Fruit fly (Drosophila melanogaster): ENCODE data around the gene CG43061.
"Not testable (repeated sequence)": the region's sequence is repeated elsewhere in the genome, so short reads cannot be mapped to it uniquely, and the experiment has no call there.

Gene CG43061

dm6 chr3R:8086952-8087351 lies 37.5 kb downstream of the CG43061 start, which contains the start of gene CG7910:
Gene CG7910 (plus strand): TSS chr3R:8087252.
- no peak for TF ChIP-seq CG14655 (GFP tag; optimal IDR thresholded peaks at IDR 0.05)
- no peak for TF ChIP-seq Pif1A (GFP tag; optimal IDR thresholded peaks at IDR 0.05)
- no peak for TF ChIP-seq CG8159 (tag; optimal IDR thresholded peaks at IDR 0.05)
- no peak for TF ChIP-seq EcR (GFP tag; optimal IDR thresholded peaks at IDR 0.05)
- TF ChIP-seq Snoo (tag; optimal IDR thresholded peaks at IDR 0.05): no peak
- no peak for TF ChIP-seq D1 (tag; optimal IDR thresholded peaks at IDR 0.05)
- no peak for TF ChIP-seq CG17806 (tag; optimal IDR thresholded peaks at IDR 0.05)
- no peak for TF ChIP-seq Pif1B (GFP tag; optimal IDR thresholded peaks at IDR 0.05)
- TF ChIP-seq CG10348 (GFP tag; IDR thresholded peaks at IDR 0.05): no peak
- TF ChIP-seq CG34367 (tag; optimal IDR thresholded peaks at IDR 0.05): no peak
- TF ChIP-seq CG13204 (GFP tag; optimal IDR thresholded peaks at IDR 0.05): no peak
- no peak for TF ChIP-seq CG12605 (GFP tag; IDR thresholded peaks at IDR 0.05)
- no peak for TF ChIP-seq rn (GFP tag; IDR thresholded peaks at IDR 0.05)
- TF ChIP-seq CG9948 (tag; optimal IDR thresholded peaks at IDR 0.05): no peak

dm6 chr3R:8093824-8094223 lies 44.4 kb downstream of the CG43061 start, which contains the start of gene CG7900:
Gene CG7900 (plus strand): TSS chr3R:8094124.
- TF ChIP-seq D1 (tag; optimal IDR thresholded peaks at IDR 0.05); Pif1A (GFP tag; optimal IDR thresholded peaks at IDR 0.05); Snoo (tag; optimal IDR thresholded peaks at IDR 0.05): not testable (repeated sequence)

Measured in whole organism, pupa.